Fruit fly (Drosophila melanogaster): ENCODE measurements around the gene nyo.

- TF ChIP-seq Abd-B (GFP tag; optimal IDR thresholded peaks at IDR 0.05) = no peak
- no peak for TF ChIP-seq br (GFP tag; optimal IDR thresholded peaks at IDR 0.05)
- TF ChIP-seq OdsH (GFP tag; optimal IDR thresholded peaks at IDR 0.05) = no peak
- TF ChIP-seq Mio (GFP tag; optimal IDR thresholded peaks at IDR 0.05) = no peak
- no peak for TF ChIP-seq brk (GFP tag; optimal IDR thresholded peaks at IDR 0.05)
- no peak for TF ChIP-seq foxo (GFP tag; optimal IDR thresholded peaks at IDR 0.05)
- no peak for TF ChIP-seq h (GFP tag; optimal IDR thresholded peaks at IDR 0.05)
- TF ChIP-seq Jra (GFP tag; optimal IDR thresholded peaks at IDR 0.05) = no peak
Observed at dm6 chr3R:31604409-31605116, 61.7 kb downstream of the nyo start.
